Fruit fly (Drosophila melanogaster): Measurements from ENCODE around the gene CG5854.

Gene CG5854

DNA sequence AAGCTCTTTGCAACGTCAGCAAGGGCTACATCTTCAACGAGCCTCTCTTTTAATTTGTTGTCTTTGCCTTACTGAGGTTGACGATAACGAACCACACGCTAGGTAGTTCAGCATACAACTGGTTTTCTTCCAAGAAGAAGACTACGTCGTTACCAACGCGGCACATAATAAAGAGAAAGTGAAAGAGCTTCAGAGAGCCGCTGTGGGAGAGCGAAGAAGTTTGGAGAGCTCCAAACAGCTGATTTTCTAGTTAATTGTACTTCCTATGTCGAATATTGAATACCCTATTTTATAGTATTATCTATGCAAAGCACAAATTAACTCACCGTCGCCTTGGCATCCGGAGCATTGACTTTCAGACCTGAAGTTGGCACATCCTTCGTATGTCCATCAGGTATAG is 21.7 kb downstream of the CG5854 start (continued):
- TF ChIP-seq Elba2 (GFP tag; optimal IDR thresholded peaks at IDR 0.05) (no peak), crc (GFP tag; optimal IDR thresholded peaks at IDR 0.05) (no peak), CG14860 (GFP tag; IDR thresholded peaks at IDR 0.05; ENCODE audit: partially characterized antibody) (no peak), CG7372 (GFP tag; IDR thresholded peaks at IDR 0.05) (no peak), CG12769 (tag; optimal IDR thresholded peaks at IDR 0.05) (no peak), disco-r (GFP tag; optimal IDR thresholded peaks at IDR 0.05) (no peak), salm (tag; optimal IDR thresholded peaks at IDR 0.05) (no peak), pros (GFP tag; optimal IDR thresholded peaks at IDR 0.05) (no peak), CG18619 (GFP tag; optimal IDR thresholded peaks at IDR 0.05) (no peak), ken (GFP tag; IDR thresholded peaks at IDR 0.05) (no peak), ham (GFP tag; IDR thresholded peaks at IDR 0.05) (no peak), HLHmδ (GFP tag; optimal IDR thresholded peaks at IDR 0.05) (no peak), mirr (GFP tag; optimal IDR thresholded peaks at IDR 0.05) (no peak), emc (GFP tag; optimal IDR thresholded peaks at IDR 0.05) (no peak), B-H2 (GFP tag; optimal IDR thresholded peaks at IDR 0.05) (no peak), nom (GFP tag; optimal IDR thresholded peaks at IDR 0.05) (peak; percentile 40), sima (GFP tag; optimal IDR thresholded peaks at IDR 0.05) (no peak), CG3995 (GFP tag; optimal IDR thresholded peaks at IDR 0.05) (no peak), sens (GFP tag) (peak; percentile 64), CG17385 (GFP tag; optimal IDR thresholded peaks at IDR 0.05) (peak; percentile 70), dysf (GFP tag; IDR thresholded peaks at IDR 0.05) (no peak), CG9817 (tag; optimal IDR thresholded peaks at IDR 0.05) (no peak), CG15514 (GFP tag; optimal IDR thresholded peaks at IDR 0.05) (no peak), Usf (GFP tag; optimal IDR thresholded peaks at IDR 0.05) (no peak), pnt (GFP tag; optimal IDR thresholded peaks at IDR 0.05) (no peak), CG10565 (GFP tag; optimal IDR thresholded peaks at IDR 0.05) (no peak), CG10431 (GFP tag; optimal IDR thresholded peaks at IDR 0.05) (no peak), ac (GFP tag; optimal IDR thresholded peaks at IDR 0.05) (no peak), gsb (GFP tag; IDR thresholded peaks at IDR 0.05) (no peak), dati (GFP tag; IDR thresholded peaks at IDR 0.05) (no peak), Kr (GFP tag; optimal IDR thresholded peaks at IDR 0.05) (no peak), nmo (GFP tag; optimal IDR thresholded peaks at IDR 0.05) (no peak), CG2199 (GFP tag; IDR thresholded peaks at IDR 0.05) (no peak), row (GFP tag; IDR thresholded peaks at IDR 0.05) (peak; percentile 30; the same call in 1 of the 3 replicates), CoRest (tag; optimal IDR thresholded peaks at IDR 0.05) (no peak), CG6689 (GFP tag; IDR thresholded peaks at IDR 0.05) (no peak), CG4424 (GFP tag; optimal IDR thresholded peaks at IDR 0.05) (no peak), HHEX (GFP tag; optimal IDR thresholded peaks at IDR 0.05) (no peak), CG8944 (GFP tag; optimal IDR thresholded peaks at IDR 0.05) (no peak), amos (GFP tag; IDR thresholded peaks at IDR 0.05; ENCODE audit: partially characterized antibody) (no peak), B-H1 (GFP tag; IDR thresholded peaks at IDR 0.05) (no peak), danr (GFP tag; IDR thresholded peaks at IDR 0.05) (no peak), CG7745 (tag; optimal IDR thresholded peaks at IDR 0.05) (no peak), run (tag; optimal IDR thresholded peaks at IDR 0.05) (no peak), CG4854 (GFP tag; optimal IDR thresholded peaks at IDR 0.05) (no peak), CG9932 (GFP tag; IDR thresholded peaks at IDR 0.05) (no peak), gcm (GFP tag; optimal IDR thresholded peaks at IDR 0.05) (no peak), sna (GFP tag; IDR thresholded peaks at IDR 0.05; ENCODE audit: partially characterized antibody) (no peak), Hmx (GFP tag; optimal IDR thresholded peaks at IDR 0.05) (no peak), CG10147 (GFP tag; optimal IDR thresholded peaks at IDR 0.05) (no peak), chif (GFP tag; optimal IDR thresholded peaks at IDR 0.05) (no peak), gro (GFP tag; optimal IDR thresholded peaks at IDR 0.05) (no peak)
